Fruit fly (Drosophila melanogaster) whole organism, prepupa: Measurements from ENCODE around the gene CG7367.

Experiments
- CG10631 ChIP-seq: fragments of 200-800 bp; sonication (Bioruptor generic); optimal IDR thresholded peaks from 2 replicates; lab custom pipeline; 2016; ENCODE audit warnings: missing biosample characterization, missing genetic modification characterization
- CG11294 ChIP-seq: fragments of 200-800 bp; sonication (Bioruptor generic); IDR thresholded peaks from 2 replicates; pipeline ENCODE4 v1.3.6; 2022; ENCODE audit warnings: missing biosample characterization, missing genetic modification characterization
- CG11762 ChIP-seq: fragments of 200-800 bp; sonication (Bioruptor generic); optimal IDR thresholded peaks from 3 replicates; lab custom pipeline; 2016; ENCODE audit warnings: missing biosample characterization, missing genetic modification characterization; ENCODE audit not compliant: insufficient read depth
- CG15336 ChIP-seq: fragments of 200-800 bp; sonication (Bioruptor generic); IDR thresholded peaks from 2 replicates; pipeline ENCODE4 v1.3.6; 2022; ENCODE audit warnings: missing biosample characterization, missing genetic modification characterization
- CG1621 ChIP-seq: fragments of 200-800 bp; sonication (Bioruptor generic); optimal IDR thresholded peaks from 3 replicates; lab custom pipeline; 2018; ENCODE audit warnings: missing biosample characterization, mild to moderate bottlenecking, missing genetic modification characterization
- CG3032 ChIP-seq: fragments of 200-800 bp; optimal IDR thresholded peaks from 2 replicates; lab custom pipeline; 2019; ENCODE audit warnings: missing biosample characterization, mild to moderate bottlenecking, missing genetic modification characterization, moderate library complexity
- CG31627 ChIP-seq: fragments of 200-800 bp; sonication (Bioruptor generic); optimal IDR thresholded peaks from 3 replicates; lab custom pipeline; 2016; ENCODE audit warnings: missing biosample characterization, missing genetic modification characterization
- CG34406 ChIP-seq: fragments of 200-800 bp; sonication (Bioruptor generic); optimal IDR thresholded peaks from 3 replicates; lab custom pipeline; 2016; ENCODE audit warnings: missing biosample characterization, missing genetic modification characterization
- CG3919 ChIP-seq: fragments of 200-800 bp; sonication (Bioruptor generic); optimal IDR thresholded peaks from 3 replicates; lab custom pipeline; 2016; ENCODE audit warnings: missing biosample characterization, missing genetic modification characterization
- CG4318 ChIP-seq: fragments of 200-800 bp; sonication (Bioruptor generic); optimal IDR thresholded peaks from 3 replicates; lab custom pipeline; 2017; ENCODE audit warnings: missing biosample characterization, mild to moderate bottlenecking, missing genetic modification characterization
- CG6163 ChIP-seq: fragments of 200-800 bp; sonication (Bioruptor generic); IDR thresholded peaks from 3 replicates; pipeline ENCODE4 v1.3.6; 2022; ENCODE audit warnings: missing biosample characterization, missing genetic modification characterization
- CG6276 ChIP-seq: fragments of 200-800 bp; sonication (Bioruptor generic); optimal IDR thresholded peaks from 2 replicates; lab custom pipeline; 2017; ENCODE audit warnings: missing biosample characterization, mild to moderate bottlenecking, missing genetic modification characterization
- CG6792 ChIP-seq: fragments of 200-800 bp; sonication (Bioruptor generic); optimal IDR thresholded peaks from 3 replicates; lab custom pipeline; 2016; ENCODE audit warnings: missing biosample characterization, missing genetic modification characterization
- CG7368 ChIP-seq: fragments of 200-800 bp; sonication (Bioruptor generic); optimal IDR thresholded peaks from 3 replicates; lab custom pipeline; 2016; ENCODE audit warnings: missing biosample characterization, missing genetic modification characterization
- CG8119 ChIP-seq: fragments of 200-800 bp; sonication (Bioruptor generic); IDR thresholded peaks from 3 replicates; pipeline ENCODE4 v1.3.6; 2022; ENCODE audit warnings: missing biosample characterization, missing genetic modification characterization
- CG8632 ChIP-seq: fragments of 200-800 bp; sonication (Bioruptor generic); optimal IDR thresholded peaks from 3 replicates; lab custom pipeline; 2016; ENCODE audit warnings: missing biosample characterization, missing genetic modification characterization
- Eip93F ChIP-seq: fragments of 200-800 bp; sonication (Bioruptor generic); optimal IDR thresholded peaks from 2 replicates; lab custom pipeline; 2016; ENCODE audit warnings: missing biosample characterization, mild to moderate bottlenecking, missing genetic modification characterization
- Gug ChIP-seq: fragments of 200-800 bp; sonication (Bioruptor generic); IDR thresholded peaks from 2 replicates; pipeline ENCODE4 v1.3.6; 2022; ENCODE audit warnings: missing biosample characterization, missing genetic modification characterization
- Hr38 ChIP-seq: sonication (Bioruptor generic); optimal IDR thresholded peaks from 2 replicates; lab custom pipeline; 2016; ENCODE audit warnings: missing biosample characterization, missing genetic modification characterization
- Hr39 ChIP-seq: fragments of 200-800 bp; sonication (Bioruptor generic); optimal IDR thresholded peaks from 2 replicates; lab custom pipeline; 2016; ENCODE audit warnings: missing biosample characterization, missing genetic modification characterization
- Lpt ChIP-seq: fragments of 200-800 bp; sonication (Bioruptor generic); optimal IDR thresholded peaks from 3 replicates; lab custom pipeline; 2016; ENCODE audit warnings: missing biosample characterization, missing genetic modification characterization
- Met ChIP-seq: fragments of 200-800 bp; sonication (Bioruptor generic); optimal IDR thresholded peaks from 3 replicates; lab custom pipeline; 2016; ENCODE audit warnings: missing biosample characterization, missing genetic modification characterization
- Sox15 ChIP-seq: fragments of 200-800 bp; sonication (Bioruptor generic); optimal IDR thresholded peaks from 3 replicates; lab custom pipeline; 2016; ENCODE audit warnings: missing biosample characterization, missing genetic modification characterization
- achi ChIP-seq: fragments of 200-800 bp; sonication (Bioruptor generic); optimal IDR thresholded peaks from 3 replicates; lab custom pipeline; 2016; ENCODE audit warnings: missing biosample characterization, missing genetic modification characterization
- acj6 ChIP-seq: fragments of 200-800 bp; sonication (Bioruptor generic); optimal IDR thresholded peaks from 3 replicates; lab custom pipeline; 2016; ENCODE audit warnings: missing biosample characterization, missing genetic modification characterization
- eg ChIP-seq: fragments of 200-800 bp; sonication (Bioruptor generic); IDR thresholded peaks from 3 replicates; pipeline ENCODE4 v1.3.6; 2022; ENCODE audit warnings: missing biosample characterization, missing genetic modification characterization
- fkh ChIP-seq: fragments of 200-800 bp; sonication (Bioruptor generic); optimal IDR thresholded peaks from 3 replicates; lab custom pipeline; 2017; ENCODE audit warnings: missing biosample characterization, mild to moderate bottlenecking, missing genetic modification characterization, moderate library complexity
- net ChIP-seq: fragments of 200-800 bp; sonication (Bioruptor generic); optimal IDR thresholded peaks from 3 replicates; lab custom pipeline; 2016; ENCODE audit warnings: missing biosample characterization, missing genetic modification characterization
- pdm3 ChIP-seq: fragments of 200-800 bp; sonication (Bioruptor generic); optimal IDR thresholded peaks from 3 replicates; lab custom pipeline; 2016; ENCODE audit warnings: missing biosample characterization, missing genetic modification characterization
- salr ChIP-seq, 2 experiments: fragments of 200-800 bp; sonication (Bioruptor generic); optimal IDR thresholded peaks; 3 replicates each; lab custom pipeline; 2016 to 2018; ENCODE audit warnings: missing biosample characterization in 2 of 2, missing genetic modification characterization in 2 of 2, mild to moderate bottlenecking in 1 of 2
- spab ChIP-seq: fragments of 200-800 bp; sonication (Bioruptor generic); optimal IDR thresholded peaks from 2 replicates; lab custom pipeline; 2017; ENCODE audit warnings: missing biosample characterization, mild to moderate bottlenecking, missing genetic modification characterization, missing genetic modification reagents
- ss ChIP-seq, 2 experiments: fragments of 200-800 bp; sonication (Bioruptor generic); optimal IDR thresholded peaks; 2 replicates in 1 of 2; 3 replicates in 1 of 2; lab custom pipeline; 2017 to 2018; ENCODE audit warnings: mild to moderate bottlenecking in 2 of 2, missing biosample characterization in 2 of 2, missing genetic modification characterization in 2 of 2, moderate library complexity in 1 of 2
- svp ChIP-seq: fragments of 200-800 bp; sonication (Bioruptor generic); peaks from one replicate; lab custom pipeline; 2016; ENCODE audit warnings: missing biosample characterization, missing genetic modification characterization
- vri ChIP-seq: fragments of 200-800 bp; sonication (Bioruptor generic); optimal IDR thresholded peaks from 3 replicates; lab custom pipeline; 2016; ENCODE audit warnings: missing biosample characterization, mild to moderate bottlenecking, missing genetic modification characterization

Gene CG7367

dm6 chr2L:7993984-7994854, 45.4 kb downstream of the CG7367 start, which contains the start of gene pes (continued):
- TF ChIP-seq CG6276 (GFP tag; lab: Kevin White, UChicago), result peak; percentile 91
- peak; percentile 42 for TF ChIP-seq achi (GFP tag; lab: Kevin White, UChicago)
- peak; percentile 89 for TF ChIP-seq CG11762
- peak; percentile 98 for TF ChIP-seq svp (GFP tag; lab: Kevin White, UChicago)
- TF ChIP-seq CG6163 (GFP tag; lab: Robert Waterston, UW), result peak; percentile 87
- peak; percentile 87 for TF ChIP-seq CG8632
- peak; percentile 89 for TF ChIP-seq spab (GFP tag; lab: Kevin White, UChicago)
- peak; percentile 93 for TF ChIP-seq Eip93F (GFP tag; lab: Kevin White, UChicago)
- peak; percentile 64 for TF ChIP-seq CG15336 (GFP tag; lab: Robert Waterston, UW)
- TF ChIP-seq pdm3, result peak; percentile 10
- peak; percentile 53 for TF ChIP-seq vri (GFP tag; lab: Kevin White, UChicago)
- peak; percentile 96 for TF ChIP-seq fkh (GFP tag; lab: Kevin White, UChicago)
- peak; percentile 2 for TF ChIP-seq CG1621 (tag; lab: Kevin White, UChicago)
- peak; percentile 88 for TF ChIP-seq CG31627
- peak; percentile 93 for TF ChIP-seq acj6 (GFP tag; lab: Kevin White, UChicago)
- peak; percentile 92 for TF ChIP-seq Gug (GFP tag; lab: Robert Waterston, UW)
- TF ChIP-seq net (GFP tag; lab: Kevin White, UChicago), result peak; percentile 91
- peak; percentile 94 for TF ChIP-seq CG3919
- TF ChIP-seq CG4318 (GFP tag; lab: Kevin White, UChicago), result peak; percentile 69
- TF ChIP-seq CG7368, result peak; percentile 86
- TF ChIP-seq CG3032 (tag; lab: Kevin White, UChicago), result peak; percentile 80
- peak in 1 of 2 experiments; percentile 71 for TF ChIP-seq salr (GFP tag; optimal IDR thresholded peaks at IDR 0.05; lab: Kevin White, UChicago)

dm6 chr2L:7993062-7993685, 46.4 kb downstream of the CG7367 start:
- TF ChIP-seq CG10631, result no peak
- peak; percentile 20 for TF ChIP-seq svp (GFP tag; lab: Kevin White, UChicago)
- TF ChIP-seq CG8119 (GFP tag; lab: Robert Waterston, UW), result peak; percentile 25; the same call in 1 of the 3 replicates
- no peak for TF ChIP-seq CG31627
- no peak for TF ChIP-seq Hr39 (GFP tag; lab: Kevin White, UChicago)
- TF ChIP-seq achi (GFP tag; lab: Kevin White, UChicago), result no peak
- TF ChIP-seq CG6276 (GFP tag; lab: Kevin White, UChicago), result peak; percentile 23
- 0 out of 3 replicates have a peak, but pooled peaks have one; percentile 5 for TF ChIP-seq CG6163 (GFP tag; lab: Robert Waterston, UW)
- no peak for TF ChIP-seq CG34406
- TF ChIP-seq CG11762, result no peak
- TF ChIP-seq CG11294 (GFP tag; lab: Robert Waterston, UW), result no peak
- TF ChIP-seq salr (GFP tag; optimal IDR thresholded peaks at IDR 0.05; lab: Kevin White, UChicago), result no peak
- TF ChIP-seq Gug (GFP tag; lab: Robert Waterston, UW), result no peak
- no peak for TF ChIP-seq Met (GFP tag; lab: Kevin White, UChicago)
- no peak for TF ChIP-seq CG6792 (GFP tag; lab: Kevin White, UChicago)
- no peak for TF ChIP-seq CG3919
- TF ChIP-seq ss (GFP tag; optimal IDR thresholded peaks at IDR 0.05; lab: Kevin White, UChicago), result no peak
- TF ChIP-seq eg (GFP tag; lab: Robert Waterston, UW), result peak; percentile 50; the same call in 1 of the 3 replicates
- no peak for TF ChIP-seq Hr38
- TF ChIP-seq Sox15 (GFP tag; lab: Kevin White, UChicago), result no peak
- TF ChIP-seq CG15336 (GFP tag; lab: Robert Waterston, UW), result peak; percentile 31; the same call in 1 of the 2 replicates
- TF ChIP-seq, all 60 proteins: peak for 6

- TF ChIP-seq svp (GFP tag; lab: Kevin White, UChicago) (peak; percentile 27), Lpt (GFP tag; lab: Kevin White, UChicago) (no peak), fkh (GFP tag; lab: Kevin White, UChicago) (peak; percentile 35)
These were observed 46.9 kb downstream of the CG7367 start for dm6 chr2L:7992654-7993053.
